Worm (Caenorhabditis elegans) whole organism, L4 larva: ENCODE data around the gene K01A2.10.

Experiments used
- D1046.2 ChIP-seq: fragments of 200-800 bp; sonication (Bioruptor generic); IDR thresholded peaks from 2 replicates; pipeline ENCODE4 v1.3.6; 2022; ENCODE audit warnings: missing genetic modification characterization, missing compliant biosample characterization
- F44E2.7 ChIP-seq: fragments of 200-800 bp; sonication (Bioruptor generic); IDR thresholded peaks from 2 replicates; pipeline ENCODE4 v2.1.2; 2022; ENCODE audit warnings: missing genetic modification characterization, missing compliant biosample characterization
- Y105C5A.15 ChIP-seq: fragments of 200-800 bp; sonication (Bioruptor generic); IDR thresholded peaks from 2 replicates; pipeline ENCODE4 v1.3.6; 2022; ENCODE audit warnings: missing genetic modification characterization, missing compliant biosample characterization
- Y48G9A.11 ChIP-seq: fragments of 200-800 bp; sonication (Bioruptor generic); IDR thresholded peaks from 2 replicates; pipeline ENCODE4 v1.3.6; 2022; ENCODE audit warnings: missing genetic modification reagents, missing genetic modification characterization, missing compliant biosample characterization
- Y75B8A.6 ChIP-seq: fragments of 200-800 bp; sonication (Bioruptor generic); IDR thresholded peaks from 2 replicates; pipeline ENCODE4 v1.3.6; 2022; ENCODE audit warnings: missing genetic modification reagents, missing genetic modification characterization, missing compliant biosample characterization
- aha-1 ChIP-seq: fragments of 150-350 bp; peaks from one replicate; lab custom pipeline; 2014; ENCODE audit warnings: missing biosample characterization, missing genetic modification characterization
- ama-1 ChIP-seq: fragments of 150-350 bp; optimal IDR thresholded peaks from 2 replicates; lab custom pipeline; 2014; ENCODE audit warnings: inconsistent platforms, mixed read lengths
- attf-4 ChIP-seq: sonication (generic microtip); optimal IDR thresholded peaks from 3 replicates; lab custom pipeline; 2017; ENCODE audit warnings: missing biosample characterization, missing genetic modification characterization
- ceh-28 ChIP-seq: fragments of 150-350 bp; optimal IDR thresholded peaks from 2 replicates; lab custom pipeline; 2014; ENCODE audit warnings: missing biosample characterization, missing genetic modification reagents, missing genetic modification characterization
- ceh-44 ChIP-seq: fragments of 200-800 bp; sonication (Bioruptor generic); IDR thresholded peaks from 2 replicates; pipeline ENCODE4 v1.3.6; 2022; ENCODE audit warnings: missing genetic modification reagents, missing genetic modification characterization, missing compliant biosample characterization
- ceh-62 ChIP-seq: sonication (generic microtip); optimal IDR thresholded peaks from 2 replicates; lab custom pipeline; 2017; ENCODE audit warnings: missing biosample characterization, missing genetic modification characterization
- daf-12 ChIP-seq: fragments of 150-350 bp; optimal IDR thresholded peaks from 2 replicates; lab custom pipeline; 2014; ENCODE audit warnings: missing biosample characterization, missing genetic modification reagents, missing genetic modification characterization
- dmd-6 ChIP-seq: fragments of 200-800 bp; sonication (Bioruptor generic); IDR thresholded peaks from 2 replicates; pipeline ENCODE4 v1.3.6; 2022; ENCODE audit warnings: missing genetic modification reagents, missing genetic modification characterization, missing compliant biosample characterization
- dpl-1 ChIP-seq: fragments of 150-350 bp; optimal IDR thresholded peaks from 2 replicates; lab custom pipeline; 2014; ENCODE audit warnings: missing biosample characterization, missing genetic modification reagents, missing genetic modification characterization
- duxl-1 ChIP-seq: sonication (generic microtip); optimal IDR thresholded peaks from 2 replicates; lab custom pipeline; 2016; ENCODE audit warnings: mild to moderate bottlenecking, missing genetic modification characterization, moderate library complexity, missing compliant biosample characterization; ENCODE audit not compliant: poor library complexity
- egl-43 ChIP-seq: fragments of 200-800 bp; sonication (Bioruptor generic); IDR thresholded peaks from 2 replicates; pipeline ENCODE4 v1.3.6; 2022; ENCODE audit warnings: missing genetic modification reagents, missing genetic modification characterization, missing compliant biosample characterization
- fkh-10 ChIP-seq: fragments of 150-350 bp; optimal IDR thresholded peaks from 2 replicates; lab custom pipeline; 2014; ENCODE audit warnings: missing biosample characterization, missing genetic modification reagents, missing genetic modification characterization
- hif-1 ChIP-seq, 2 experiments: sonication (generic microtip); optimal IDR thresholded peaks; 2 replicates each; lab custom pipeline; 2016 to 2017; ENCODE audit warnings: missing compliant biosample characterization in 2 of 2, missing genetic modification characterization in 2 of 2, missing genetic modification reagents in 2 of 2, missing genotype in 2 of 2, mild to moderate bottlenecking in 1 of 2
- hlh-11 ChIP-seq: fragments of 200-800 bp; sonication (Bioruptor generic); optimal IDR thresholded peaks from 2 replicates; lab custom pipeline; 2018; ENCODE audit warnings: mild to moderate bottlenecking, missing genetic modification characterization, missing compliant biosample characterization
- hlh-30 ChIP-seq: sonication (generic microtip); optimal IDR thresholded peaks from 2 replicates; lab custom pipeline; 2017; ENCODE audit warnings: antibody characterized with exemption, mild to moderate bottlenecking, missing genetic modification characterization, missing compliant biosample characterization; ENCODE audit not compliant: insufficient read depth
- hmg-1.1 ChIP-seq: fragments of 200-800 bp; sonication (Bioruptor generic); IDR thresholded peaks from 2 replicates; pipeline ENCODE4 v1.3.6; 2022; ENCODE audit warnings: missing genetic modification reagents, missing genetic modification characterization, missing compliant biosample characterization
- jun-1 ChIP-seq: fragments of 150-350 bp; optimal IDR thresholded peaks from 2 replicates; lab custom pipeline; 2014; ENCODE audit warnings: missing biosample characterization, missing genetic modification reagents, missing genetic modification characterization
- lin-13 ChIP-seq: fragments of 150-350 bp; optimal IDR thresholded peaks from 2 replicates; lab custom pipeline; 2014; ENCODE audit warnings: missing biosample characterization, missing genetic modification reagents, missing genetic modification characterization
- lin-15B ChIP-seq: fragments of 150-350 bp; sonication (generic microtip); optimal IDR thresholded peaks from 3 replicates; lab custom pipeline; 2014; ENCODE audit warnings: missing biosample characterization, missing genetic modification characterization
- lin-29 ChIP-seq: fragments of 200-800 bp; sonication (Bioruptor generic); IDR thresholded peaks from 2 replicates; pipeline ENCODE4 v1.3.6; 2022; ENCODE audit warnings: missing genetic modification reagents, missing genetic modification characterization, missing compliant biosample characterization
- lin-39 ChIP-seq: fragments of 150-350 bp; optimal IDR thresholded peaks from 2 replicates; lab custom pipeline; 2014; ENCODE audit warnings: missing biosample characterization, missing genetic modification reagents, missing genetic modification characterization
- lsy-2 ChIP-seq, 2 experiments: fragments of 150-350 bp in 1 of 2; sonication (generic microtip) in 1 of 2; optimal IDR thresholded peaks; 2 replicates each; lab custom pipeline; 2014 to 2017; ENCODE audit warnings: missing biosample characterization in 2 of 2, missing genetic modification characterization in 2 of 2
- mdl-1 ChIP-seq, 2 experiments: fragments of 150-350 bp in 1 of 2; sonication (generic microtip) in 1 of 2; optimal IDR thresholded peaks; 2 replicates each; lab custom pipeline; 2014 to 2017; ENCODE audit warnings: missing biosample characterization in 2 of 2, missing genetic modification characterization in 2 of 2
- mep-1 ChIP-seq: fragments of 150-350 bp; sonication (generic microtip); optimal IDR thresholded peaks from 3 replicates; lab custom pipeline; 2014; ENCODE audit warnings: missing biosample characterization, missing genetic modification characterization
- nhr-11 ChIP-seq: fragments of 150-350 bp; optimal IDR thresholded peaks from 2 replicates; lab custom pipeline; 2014; ENCODE audit warnings: missing biosample characterization, missing genetic modification characterization
- nhr-111 ChIP-seq: fragments of 200-800 bp; sonication (Bioruptor generic); optimal IDR thresholded peaks from 2 replicates; lab custom pipeline; 2018; ENCODE audit warnings: mild to moderate bottlenecking, missing genetic modification characterization, missing compliant biosample characterization
- nhr-237 ChIP-seq: sonication (generic microtip); optimal IDR thresholded peaks from 2 replicates; lab custom pipeline; 2017; ENCODE audit warnings: missing biosample characterization, missing genetic modification characterization
- nhr-28 ChIP-seq: fragments of 150-350 bp; optimal IDR thresholded peaks from 2 replicates; lab custom pipeline; 2014; ENCODE audit warnings: missing biosample characterization, missing genetic modification characterization
- nhr-42 ChIP-seq: fragments of 200-800 bp; sonication (Bioruptor generic); IDR thresholded peaks from 2 replicates; pipeline ENCODE4 v1.3.6; 2022; ENCODE audit warnings: missing genetic modification characterization, missing compliant biosample characterization
- nhr-77 ChIP-seq: fragments of 150-350 bp; optimal IDR thresholded peaks from 2 replicates; lab custom pipeline; 2014; ENCODE audit warnings: missing biosample characterization, missing genetic modification characterization
- rbr-2 ChIP-seq: sonication (generic microtip); optimal IDR thresholded peaks from 2 replicates; lab custom pipeline; 2016; ENCODE audit warnings: missing genotype, missing genetic modification characterization, missing compliant biosample characterization
- saeg-2 ChIP-seq: fragments of 200-800 bp; sonication (Bioruptor generic); IDR thresholded peaks from 2 replicates; pipeline ENCODE4 v1.3.6; 2022; ENCODE audit warnings: missing genetic modification reagents, missing genetic modification characterization, missing compliant biosample characterization
- set-16 ChIP-seq: fragments of 200-800 bp; sonication (Bioruptor generic); IDR thresholded peaks from 2 replicates; pipeline ENCODE4 v1.3.6; 2022; ENCODE audit warnings: missing genetic modification reagents, missing genetic modification characterization, missing compliant biosample characterization
- skn-1 ChIP-seq: fragments of 150-350 bp; optimal IDR thresholded peaks from 2 replicates; lab custom pipeline; 2014; ENCODE audit warnings: missing biosample characterization, missing genetic modification characterization
- tag-97 ChIP-seq: fragments of 200-800 bp; sonication (Bioruptor generic); IDR thresholded peaks from 2 replicates; pipeline ENCODE4 v1.3.6; 2022; ENCODE audit warnings: missing genetic modification characterization, missing compliant biosample characterization
- unc-39 ChIP-seq: sonication (generic microtip); optimal IDR thresholded peaks from 2 replicates; lab custom pipeline; 2017; ENCODE audit warnings: missing biosample characterization, missing genetic modification characterization
- unc-62 ChIP-seq, 3 experiments: fragments of 150-350 bp in 1 of 3; sonication (generic microtip); optimal IDR thresholded peaks in 2 of 3; peaks in 1 of 3; 1 replicate in 1 of 3; 2 replicates in 2 of 3; lab custom pipeline; 2014 to 2017; ENCODE audit warnings: missing biosample characterization in 3 of 3, missing genetic modification characterization in 3 of 3, missing genetic modification reagents in 3 of 3, missing genotype in 1 of 3
- zip-11 ChIP-seq: fragments of 200-800 bp; sonication (Bioruptor generic); IDR thresholded peaks from 2 replicates; pipeline ENCODE4 v1.3.6; 2022; ENCODE audit warnings: missing genetic modification characterization, missing compliant biosample characterization
- zip-2 ChIP-seq: fragments of 150-350 bp; optimal IDR thresholded peaks from 2 replicates; lab custom pipeline; 2014; ENCODE audit warnings: missing biosample characterization, missing genetic modification characterization

K01A2.10 gene

ce11 chrII:323048-323776 is at the start of gene K01A2.10:
Gene K01A2.10 (minus strand): TSS chrII:323098.
- TF ChIP-seq set-16 (GFP tag; lab: Robert Waterston, UW) = no peak
- TF ChIP-seq skn-1 (tag; lab: Kevin White, UChicago) = no peak
- no peak for TF ChIP-seq zip-11
- peak; percentile 10 for TF ChIP-seq dpl-1 (GFP tag; lab: Kevin White, UChicago)
- TF ChIP-seq unc-62 (GFP tag; optimal IDR thresholded peaks at IDR 0.05 in 1 of 2; lab: Kevin White, UChicago) = peak in 1 of 2 experiments; percentile 55
- TF ChIP-seq unc-62 (tag; optimal IDR thresholded peaks at IDR 0.05; lab: Kevin White, UChicago) = no peak
- TF ChIP-seq hif-1 (tag; optimal IDR thresholded peaks at IDR 0.05; lab: Kevin White, UChicago) = peak in 1 of 2 experiments; percentile 21
- TF ChIP-seq nhr-11 = peak; percentile 42
- TF ChIP-seq aha-1 (tag; lab: Kevin White, UChicago) = peak; percentile 94
- TF ChIP-seq D1046.2 (GFP tag; lab: Robert Waterston, UW) = peak; percentile 48; the same call in 1 of the 2 replicates
- peak; percentile 2 for TF ChIP-seq fkh-10
- peak; percentile 11 for TF ChIP-seq ceh-28 (tag; lab: Kevin White, UChicago)
- TF ChIP-seq nhr-28 (tag; lab: Kevin White, UChicago) = peak; percentile 55
- TF ChIP-seq mep-1 = peak; percentile 46
- no peak for TF ChIP-seq lin-39 (tag; lab: Kevin White, UChicago)
- TF ChIP-seq lsy-2 (tag; optimal IDR thresholded peaks at IDR 0.05; lab: Kevin White, UChicago) = peak; percentile 47 to 64
- TF ChIP-seq hmg-1.1 (GFP tag; lab: Robert Waterston, UW) = peak; percentile 60
- TF ChIP-seq nhr-111 (GFP tag; lab: Kevin White, UChicago) = no peak
- peak in 1 of 2 experiments; percentile 47 for TF ChIP-seq mdl-1 (tag; optimal IDR thresholded peaks at IDR 0.05; lab: Kevin White, UChicago)
- TF ChIP-seq ceh-62 (tag; lab: Kevin White, UChicago) = no peak
- TF ChIP-seq hlh-11 = peak; percentile 32
- TF ChIP-seq rbr-2 (tag; lab: Kevin White, UChicago) = peak; percentile 33
- TF ChIP-seq hlh-30 = peak; percentile 92

ce11 chrII:372235-372634 is 49.3 kb upstream of the K01A2.10 start:
- TF ChIP-seq Y48G9A.11 (GFP tag; lab: Robert Waterston, UW) = no peak
- no peak for TF ChIP-seq zip-2
- no peak for TF ChIP-seq set-16 (GFP tag; lab: Robert Waterston, UW)
- TF ChIP-seq duxl-1 (tag; lab: Kevin White, UChicago) = no peak
- no peak for TF ChIP-seq F44E2.7 (GFP tag; lab: Robert Waterston, UW)
- no peak for TF ChIP-seq dmd-6 (GFP tag; lab: Robert Waterston, UW)
- TF ChIP-seq nhr-42 (GFP tag; lab: Robert Waterston, UW) = no peak
- no peak for TF ChIP-seq hlh-30
- TF ChIP-seq saeg-2 (GFP tag; lab: Robert Waterston, UW) = no peak
- TF ChIP-seq nhr-237 = no peak
- TF ChIP-seq Y75B8A.6 (GFP tag; lab: Robert Waterston, UW) = no peak

DNA sequence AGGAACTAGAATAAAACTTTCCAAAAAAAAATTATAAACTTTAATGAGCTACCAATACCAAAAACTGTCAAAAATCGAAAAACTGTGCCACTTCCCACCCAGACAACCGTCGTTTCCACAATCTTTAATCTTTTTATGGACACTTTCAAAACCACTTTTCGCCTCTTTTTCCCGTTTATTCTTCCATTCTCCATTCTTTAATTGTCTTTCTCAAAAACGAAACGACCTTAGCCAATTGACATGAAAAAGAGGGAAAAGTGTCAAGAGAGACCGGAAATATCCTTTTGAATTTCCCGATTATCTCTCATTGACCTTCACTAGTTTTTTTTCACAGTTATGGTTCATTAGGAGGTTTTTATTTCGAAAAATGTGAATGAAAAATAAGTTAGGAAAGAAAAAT is 48.7 kb upstream of the K01A2.10 start:
- no peak for TF ChIP-seq unc-39 (tag; lab: Kevin White, UChicago)
- TF ChIP-seq jun-1 (tag; lab: Kevin White, UChicago) = no peak
- no peak for TF ChIP-seq lsy-2 (tag; optimal IDR thresholded peaks at IDR 0.05; lab: Kevin White, UChicago)
- no peak for TF ChIP-seq ama-1 (lab: Kevin White, UChicago)
- no peak for TF ChIP-seq lin-15B (tag; lab: Kevin White, UChicago)
- no peak for TF ChIP-seq egl-43 (GFP tag; lab: Robert Waterston, UW)
- no peak for TF ChIP-seq daf-12 (tag; lab: Kevin White, UChicago)
- TF ChIP-seq Y105C5A.15 (GFP tag; lab: Robert Waterston, UW) = no peak
- no peak for TF ChIP-seq tag-97 (GFP tag; lab: Robert Waterston, UW)
- TF ChIP-seq ceh-44 = no peak
- TF ChIP-seq lin-13 (GFP tag; lab: Kevin White, UChicago) = no peak
- no peak for TF ChIP-seq hmg-1.1 (GFP tag; lab: Robert Waterston, UW)
- no peak for TF ChIP-seq attf-4 (tag; lab: Kevin White, UChicago)
- no peak for TF ChIP-seq nhr-77
- no peak for TF ChIP-seq lin-29 (GFP tag; lab: Robert Waterston, UW)
